Fruit fly (Drosophila melanogaster): ENCODE data around the gene alpha-Man-IIa.

Gene alpha-Man-IIa

dm6 chr3R:9424061-9424665 lies 11.8 kb downstream of the alpha-Man-IIa start (continued):
- no peak for TF ChIP-seq fd102C (GFP tag; optimal IDR thresholded peaks at IDR 0.05)
- no peak for TF ChIP-seq CG7271 (tag; optimal IDR thresholded peaks at IDR 0.05)
- TF ChIP-seq crol (GFP tag; IDR thresholded peaks at IDR 0.05), result peak; percentile 47; the same call in 1 of the 2 replicates

- no peak for TF ChIP-seq slou (GFP tag; optimal IDR thresholded peaks at IDR 0.05)
- no peak for TF ChIP-seq pan (optimal IDR thresholded peaks at IDR 0.05)
- TF ChIP-seq pan (GFP tag; optimal IDR thresholded peaks at IDR 0.05 in 1 of 2, IDR thresholded peaks at IDR 0.05 in 1 of 2), result no peak
- TF ChIP-seq cas (GFP tag; IDR thresholded peaks at IDR 0.05), result no peak
- TF ChIP-seq Med (GFP tag), result peak; percentile 20
- no peak for TF ChIP-seq H15 (GFP tag; IDR thresholded peaks at IDR 0.05)
- TF ChIP-seq Trl (optimal IDR thresholded peaks at IDR 0.05), result peak in 1 of 2 experiments; percentile 5
- no peak for TF ChIP-seq Trl (GFP tag; optimal IDR thresholded peaks at IDR 0.05)
- TF ChIP-seq CG7357 (GFP tag; IDR thresholded peaks at IDR 0.05), result no peak
- no peak for TF ChIP-seq danr (GFP tag; IDR thresholded peaks at IDR 0.05)
- peak; percentile 3 for TF ChIP-seq ac (GFP tag; optimal IDR thresholded peaks at IDR 0.05)
- no peak for TF ChIP-seq CG18262 (tag; optimal IDR thresholded peaks at IDR 0.05)
- peak in 1 of 2 experiments; percentile 53 for TF ChIP-seq tll (GFP tag; optimal IDR thresholded peaks at IDR 0.05)
- TF ChIP-seq Neu2 (GFP tag; optimal IDR thresholded peaks at IDR 0.05; ENCODE audit: borderline replicate concordance), result peak; percentile 2
- TF ChIP-seq CG34376 (GFP tag; optimal IDR thresholded peaks at IDR 0.05), result no peak
- TF ChIP-seq CG15479 (GFP tag; optimal IDR thresholded peaks at IDR 0.05), result peak; percentile 18
- TF ChIP-seq CG2120 (GFP tag; optimal IDR thresholded peaks at IDR 0.05), result no peak
- TF ChIP-seq emc (GFP tag; optimal IDR thresholded peaks at IDR 0.05), result no peak
- TF ChIP-seq CG13894 (tag; optimal IDR thresholded peaks at IDR 0.05), result no peak
- no peak for TF ChIP-seq pzg (GFP tag; optimal IDR thresholded peaks at IDR 0.05)
- peak; percentile 15; the same call in 1 of the 3 replicates for TF ChIP-seq CG2199 (GFP tag; IDR thresholded peaks at IDR 0.05)
These were observed 15.0 kb downstream of the alpha-Man-IIa start for dm6 chr3R:9427328-9427727.

DNA sequence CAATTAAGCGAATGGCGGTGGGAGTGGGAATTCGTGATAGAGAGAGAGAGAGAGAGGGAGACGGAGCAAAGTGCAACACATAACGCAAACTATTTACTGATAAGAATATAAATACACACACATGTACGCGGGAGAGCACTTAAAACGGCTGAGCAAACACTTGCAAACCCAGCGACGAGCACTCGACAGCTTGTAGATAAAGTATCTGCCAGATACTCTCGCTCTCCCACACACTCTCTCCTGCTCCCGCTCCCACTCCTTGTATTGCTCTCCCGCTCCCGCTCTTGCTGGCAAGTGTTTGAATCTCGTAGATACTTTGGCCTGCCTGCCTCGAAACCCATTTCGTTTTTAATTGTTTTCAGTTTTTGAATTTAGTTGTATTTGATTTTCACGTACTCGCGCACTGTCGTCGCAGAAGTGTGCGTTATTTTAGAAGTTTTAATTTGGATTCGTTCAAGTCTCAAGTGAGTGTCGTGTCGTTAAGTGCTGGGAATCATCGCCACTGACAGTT lies 15.9 kb downstream of the alpha-Man-IIa start:
- TF ChIP-seq bcd (GFP tag; optimal IDR thresholded peaks at IDR 0.05) (no peak), CG31441 (GFP tag; IDR thresholded peaks at IDR 0.05) (no peak), zen2 (GFP tag; IDR thresholded peaks at IDR 0.05; ENCODE audit: partially characterized antibody) (peak; percentile 47), grau (tag; optimal IDR thresholded peaks at IDR 0.05) (no peak), luna (GFP tag; optimal IDR thresholded peaks at IDR 0.05) (no peak), croc (GFP tag; conservative IDR thresholded peaks at IDR 0.05) (no peak), gsb-n (tag; optimal IDR thresholded peaks at IDR 0.05) (no peak), CG1602 (GFP tag; optimal IDR thresholded peaks at IDR 0.05) (no peak), CG17829 (tag; optimal IDR thresholded peaks at IDR 0.05) (peak; percentile 14), sd (tag; optimal IDR thresholded peaks at IDR 0.05) (peak; percentile 89), Doc3 (GFP tag; IDR thresholded peaks at IDR 0.05; ENCODE audit: partially characterized antibody) (no peak), Aef1 (GFP tag; IDR thresholded peaks at IDR 0.05) (no peak), Xrp1 (GFP tag; IDR thresholded peaks at IDR 0.05) (peak; percentile 60), CG10267 (tag; optimal IDR thresholded peaks at IDR 0.05) (no peak), CG5180 (GFP tag; optimal IDR thresholded peaks at IDR 0.05) (peak; percentile 6), toy (GFP tag; IDR thresholded peaks at IDR 0.05) (no peak), CG7928 (GFP tag; optimal IDR thresholded peaks at IDR 0.05) (no peak), Hmx (GFP tag; optimal IDR thresholded peaks at IDR 0.05) (no peak), CG7357 (GFP tag; IDR thresholded peaks at IDR 0.05) (no peak), gt (GFP tag; IDR thresholded peaks at IDR 0.05) (no peak), Sox102F (GFP tag; optimal IDR thresholded peaks at IDR 0.05) (no peak), Ravus (GFP tag; IDR thresholded peaks at IDR 0.05) (no peak), CG2116 (GFP tag; optimal IDR thresholded peaks at IDR 0.05) (no peak), pb (GFP tag; optimal IDR thresholded peaks at IDR 0.05) (peak; percentile 8), CG13624 (GFP tag; optimal IDR thresholded peaks at IDR 0.05) (no peak), bbx (GFP tag; IDR thresholded peaks at IDR 0.05; ENCODE audit: partially characterized antibody) (0 out of 2 replicates have a peak, but pooled peaks have one; percentile 11)
